Worm (Caenorhabditis elegans) whole organism, mixed stage, embryonic: ENCODE data around the gene Y57G11C.33.
A peak's percentile ranks its signal among the peaks of the same experiment; 100 is the strongest.

Experiments
- M03D4.4 ChIP-seq: sonication (generic microtip); optimal IDR thresholded peaks from 2 replicates; lab custom pipeline; 2017; ENCODE audit warnings: mild to moderate bottlenecking, missing genetic modification characterization, missing compliant biosample characterization
- bed-3 ChIP-seq: fragments of 200-800 bp; sonication (Bioruptor generic); optimal IDR thresholded peaks from 3 replicates; lab custom pipeline; 2018; ENCODE audit warnings: mild to moderate bottlenecking, missing genetic modification characterization, moderate library complexity, missing compliant biosample characterization
- blmp-1 ChIP-seq: fragments of 150-350 bp; optimal IDR thresholded peaks from 2 replicates; lab custom pipeline; 2014; ENCODE audit warnings: missing biosample characterization, missing genetic modification characterization
- ceh-39 ChIP-seq: fragments of 150-350 bp; optimal IDR thresholded peaks from 2 replicates; lab custom pipeline; 2014; ENCODE audit warnings: missing biosample characterization, missing genetic modification characterization
- ceh-43 ChIP-seq: fragments of 200-800 bp; sonication (Bioruptor generic); optimal IDR thresholded peaks from 2 replicates; lab custom pipeline; 2018; ENCODE audit warnings: mild to moderate bottlenecking, missing genetic modification characterization, moderate library complexity, missing compliant biosample characterization
- ceh-83 ChIP-seq: fragments of 200-800 bp; sonication (Bioruptor generic); optimal IDR thresholded peaks from 2 replicates; lab custom pipeline; 2018; ENCODE audit warnings: mild to moderate bottlenecking, missing genetic modification characterization, missing compliant biosample characterization
- ces-1 ChIP-seq: fragments of 150-350 bp; optimal IDR thresholded peaks from 2 replicates; lab custom pipeline; 2014; ENCODE audit warnings: missing biosample characterization, missing genetic modification reagents, missing genetic modification characterization
- elt-1 ChIP-seq: sonication (generic microtip); optimal IDR thresholded peaks from 2 replicates; lab custom pipeline; 2017; ENCODE audit warnings: missing genetic modification characterization, mild to moderate bottlenecking, missing compliant biosample characterization, antibody characterized with exemption, moderate library complexity, borderline replicate concordance; ENCODE audit not compliant: insufficient read depth
- flh-1 ChIP-seq: fragments of 200-800 bp; sonication (Bioruptor generic); optimal IDR thresholded peaks from 2 replicates; lab custom pipeline; 2018; ENCODE audit warnings: mild to moderate bottlenecking, missing genetic modification characterization, moderate library complexity, missing compliant biosample characterization
- hlh-1 ChIP-seq: fragments of 150-350 bp; optimal IDR thresholded peaks from 2 replicates; lab custom pipeline; 2014; ENCODE audit warnings: missing biosample characterization, missing genetic modification reagents, missing genetic modification characterization
- lin-32 ChIP-seq: fragments of 200-800 bp; sonication (Bioruptor generic); optimal IDR thresholded peaks from 2 replicates; lab custom pipeline; 2018; ENCODE audit warnings: mild to moderate bottlenecking, missing genetic modification characterization, missing compliant biosample characterization
- mep-1 ChIP-seq: fragments of 150-350 bp; optimal IDR thresholded peaks from 2 replicates; lab custom pipeline; 2017; ENCODE audit warnings: missing biosample characterization, missing genetic modification reagents, missing genetic modification characterization, inconsistent platforms
- nhr-12 ChIP-seq: fragments of 150-350 bp; optimal IDR thresholded peaks from 2 replicates; lab custom pipeline; 2014; ENCODE audit warnings: missing biosample characterization, missing genetic modification characterization
- nhr-2 ChIP-seq: fragments of 150-350 bp; optimal IDR thresholded peaks from 2 replicates; lab custom pipeline; 2014; ENCODE audit warnings: missing biosample characterization, missing genetic modification characterization
- nhr-237 ChIP-seq: fragments of 150-350 bp; optimal IDR thresholded peaks from 2 replicates; lab custom pipeline; 2014; ENCODE audit warnings: missing biosample characterization, missing genetic modification characterization
- nhr-76 ChIP-seq: sonication (generic microtip); optimal IDR thresholded peaks from 2 replicates; lab custom pipeline; 2017; ENCODE audit warnings: missing biosample characterization, missing genetic modification characterization
- pha-4 ChIP-seq: fragments of 150-350 bp; optimal IDR thresholded peaks from 2 replicates; lab custom pipeline; 2018; ENCODE audit warnings: missing biosample characterization, missing genetic modification reagents, missing genetic modification characterization
- sem-2 ChIP-seq: fragments of 200-800 bp; sonication (Bioruptor generic); optimal IDR thresholded peaks from 2 replicates; lab custom pipeline; 2018; ENCODE audit warnings: mild to moderate bottlenecking, missing genetic modification characterization, missing compliant biosample characterization
- snpc-4 ChIP-seq: fragments of 150-350 bp; optimal IDR thresholded peaks from 2 replicates; lab custom pipeline; 2014; ENCODE audit warnings: missing biosample characterization, missing genetic modification characterization
- sptf-1 ChIP-seq: sonication (generic microtip); optimal IDR thresholded peaks from 2 replicates; lab custom pipeline; 2017; ENCODE audit warnings: mild to moderate bottlenecking, missing genetic modification characterization, moderate library complexity, missing compliant biosample characterization
- tbx-8 ChIP-seq: fragments of 200-800 bp; sonication (Bioruptor generic); optimal IDR thresholded peaks from 2 replicates; lab custom pipeline; 2018; ENCODE audit warnings: mild to moderate bottlenecking, missing genetic modification characterization, moderate library complexity, missing compliant biosample characterization
- unc-39 ChIP-seq: fragments of 150-350 bp; optimal IDR thresholded peaks from 2 replicates; lab custom pipeline; 2014; ENCODE audit warnings: missing biosample characterization, missing genetic modification characterization
- zip-8 ChIP-seq: fragments of 150-350 bp; optimal IDR thresholded peaks from 2 replicates; lab custom pipeline; 2014; ENCODE audit warnings: missing biosample characterization, missing genetic modification characterization
- ztf-11 ChIP-seq: fragments of 150-350 bp; optimal IDR thresholded peaks from 2 replicates; lab custom pipeline; 2014; ENCODE audit warnings: missing biosample characterization, missing genetic modification characterization

The Y57G11C.33 gene

DNA sequence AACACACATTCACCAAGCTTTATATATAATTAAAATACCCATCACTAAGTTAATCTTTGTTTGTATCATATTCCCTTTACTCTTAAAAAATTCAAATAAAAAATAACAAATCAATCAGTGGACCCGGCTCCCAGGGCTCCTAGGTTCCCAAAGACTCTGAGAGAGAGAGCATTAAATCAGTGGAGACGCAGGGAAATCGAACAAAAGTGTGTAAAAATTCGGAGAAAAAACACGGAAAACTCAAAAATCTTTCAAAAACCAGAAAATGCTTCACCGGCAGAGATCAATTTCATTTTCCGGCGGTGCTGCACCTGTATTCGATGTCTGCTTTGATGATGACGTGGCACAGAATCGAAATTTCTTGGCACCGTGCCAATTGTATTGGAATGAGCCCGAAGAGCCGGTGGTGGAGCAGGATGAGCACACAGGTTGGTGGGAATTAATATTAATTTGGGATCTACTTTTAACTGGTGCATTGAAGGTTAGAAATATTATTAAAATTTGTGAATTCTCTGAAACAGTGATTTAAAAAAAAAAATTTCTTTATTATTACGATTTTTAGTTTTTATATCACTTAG is 1.3 kb downstream of the Y57G11C.33 start, which contains the start of gene anoh-2:
Gene anoh-2, plus strand, starts transcription at position 255 of the 578 bp plus-strand sequence.
- TF ChIP-seq ceh-39: no peak
- TF ChIP-seq nhr-2 (tag; lab: Kevin White, UChicago): no peak
- TF ChIP-seq elt-1 (tag; lab: Kevin White, UChicago): no peak

DNA sequence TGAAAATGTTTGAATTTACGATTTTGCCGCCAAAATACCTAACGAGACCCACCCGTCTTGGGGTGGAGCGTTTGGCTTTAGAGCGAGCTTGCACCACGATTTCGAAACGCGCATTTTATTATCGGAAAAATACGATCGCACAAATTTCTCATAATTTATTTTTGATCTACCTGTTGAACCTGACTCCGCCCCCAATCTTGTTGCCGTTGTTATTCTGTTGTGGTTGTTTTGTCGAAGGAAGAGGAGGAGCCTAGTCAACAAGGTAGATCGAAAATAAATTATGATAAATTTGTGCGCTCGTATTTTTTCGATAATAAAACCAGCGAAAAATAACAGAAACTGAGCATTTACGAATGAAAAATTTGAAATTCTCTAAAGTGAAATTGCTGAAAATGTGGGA is 2.0 kb downstream of the Y57G11C.33 start:
- TF ChIP-seq nhr-237 (tag; lab: Kevin White, UChicago): no peak
- no peak for TF ChIP-seq M03D4.4 (tag; lab: Kevin White, UChicago)
- TF ChIP-seq tbx-8 (GFP tag; lab: Kevin White, UChicago): no peak
- TF ChIP-seq unc-39 (tag; lab: Kevin White, UChicago): no peak
- no peak for TF ChIP-seq zip-8 (tag; lab: Kevin White, UChicago)
- TF ChIP-seq sem-2 (GFP tag; lab: Kevin White, UChicago): no peak
- TF ChIP-seq hlh-1 (tag; lab: Kevin White, UChicago): no peak
- no peak for TF ChIP-seq bed-3 (GFP tag; lab: Kevin White, UChicago)
- no peak for TF ChIP-seq nhr-12 (tag; lab: Kevin White, UChicago)
- TF ChIP-seq snpc-4 (tag; lab: Kevin White, UChicago): no peak
- TF ChIP-seq lin-32 (GFP tag; lab: Kevin White, UChicago): no peak
- TF ChIP-seq, all 35 proteins: peak for 0

DNA sequence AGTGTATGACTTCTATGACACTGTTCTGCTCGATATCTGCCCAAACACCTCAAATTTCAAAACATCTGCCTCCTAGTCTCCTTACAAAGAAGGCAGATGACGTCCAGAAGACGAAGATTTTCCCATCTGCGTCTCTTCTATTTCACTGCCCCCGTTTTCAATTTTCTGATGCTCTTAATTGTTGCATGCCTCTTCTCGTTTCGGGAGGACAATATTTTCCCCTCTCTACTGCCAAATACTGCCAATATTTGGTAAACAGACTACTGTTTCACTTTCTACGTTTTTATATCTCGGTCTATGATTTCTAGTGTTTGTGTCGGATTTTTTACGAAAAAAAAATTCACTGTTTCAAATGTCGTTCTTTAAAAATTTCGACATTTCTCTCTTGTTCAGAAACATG is 4.5 kb downstream of the Y57G11C.33 start:
- TF ChIP-seq unc-39 (tag; lab: Kevin White, UChicago): no peak
- TF ChIP-seq ztf-11 (tag; lab: Kevin White, UChicago): no peak
- peak; percentile 61 for TF ChIP-seq ces-1 (GFP tag; lab: Kevin White, UChicago)
- no peak for TF ChIP-seq lin-32 (GFP tag; lab: Kevin White, UChicago)
- no peak for TF ChIP-seq nhr-12 (tag; lab: Kevin White, UChicago)
- TF ChIP-seq nhr-237 (tag; lab: Kevin White, UChicago): no peak
- no peak for TF ChIP-seq sem-2 (GFP tag; lab: Kevin White, UChicago)

DNA sequence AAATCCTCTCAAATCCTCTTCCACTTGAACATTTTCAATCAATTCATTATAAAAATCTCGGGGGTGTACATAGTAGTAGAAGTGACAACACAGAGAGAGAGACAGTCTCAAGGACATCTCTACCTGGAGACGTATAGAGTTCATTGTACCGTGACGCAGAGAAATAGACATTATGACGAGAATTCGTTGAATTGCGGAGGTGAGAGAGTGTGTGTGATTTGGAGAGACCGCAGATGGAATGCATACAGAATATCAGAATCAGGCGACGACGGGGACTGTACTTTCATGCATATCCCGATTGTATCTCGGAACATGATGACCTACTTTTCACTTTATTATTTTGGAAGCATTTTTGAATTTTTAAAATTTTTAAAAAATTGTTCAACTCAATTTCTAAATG is 18.9 kb downstream of the Y57G11C.33 start:
- TF ChIP-seq elt-1 (tag; lab: Kevin White, UChicago) (peak; percentile 32), snpc-4 (tag; lab: Kevin White, UChicago) (no peak)

DNA sequence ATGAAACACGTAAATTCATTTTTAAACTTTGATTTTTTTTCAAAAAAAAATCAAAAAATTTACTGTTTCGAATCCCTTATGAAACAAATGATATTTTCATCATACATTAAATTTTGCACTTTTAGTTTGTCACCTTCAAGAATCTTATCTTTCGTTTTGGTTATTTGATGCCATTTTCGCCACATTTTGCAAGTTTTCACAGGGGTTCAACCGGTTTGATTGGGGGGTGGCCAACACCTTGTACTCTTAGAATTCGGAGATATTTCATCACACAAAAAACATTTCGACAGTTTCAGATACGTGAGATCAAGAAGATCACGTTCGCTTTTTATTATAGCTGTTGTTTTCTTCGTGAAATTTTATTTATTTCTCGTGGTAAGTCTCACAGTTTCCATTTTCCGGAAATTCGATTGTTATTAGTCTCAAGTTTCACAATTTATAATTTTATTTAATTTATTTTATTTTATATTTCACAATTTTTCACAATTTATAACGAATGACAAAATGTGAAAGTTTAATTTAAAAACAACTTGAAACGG is 20.3 kb downstream of the Y57G11C.33 start, which contains the start of gene Y57G11C.31:
Gene Y57G11C.31, plus strand, starts transcription at position 276 of the 539 bp plus-strand sequence.
- TF ChIP-seq flh-1 (GFP tag; lab: Kevin White, UChicago) (no peak), bed-3 (GFP tag; lab: Kevin White, UChicago) (no peak), blmp-1 (tag; lab: Kevin White, UChicago) (no peak), unc-39 (tag; lab: Kevin White, UChicago) (no peak), ces-1 (GFP tag; lab: Kevin White, UChicago) (no peak), pha-4 (tag; lab: Kevin White, UChicago) (no peak), ceh-83 (GFP tag; lab: Kevin White, UChicago) (no peak), elt-1 (tag; lab: Kevin White, UChicago) (no peak)

DNA sequence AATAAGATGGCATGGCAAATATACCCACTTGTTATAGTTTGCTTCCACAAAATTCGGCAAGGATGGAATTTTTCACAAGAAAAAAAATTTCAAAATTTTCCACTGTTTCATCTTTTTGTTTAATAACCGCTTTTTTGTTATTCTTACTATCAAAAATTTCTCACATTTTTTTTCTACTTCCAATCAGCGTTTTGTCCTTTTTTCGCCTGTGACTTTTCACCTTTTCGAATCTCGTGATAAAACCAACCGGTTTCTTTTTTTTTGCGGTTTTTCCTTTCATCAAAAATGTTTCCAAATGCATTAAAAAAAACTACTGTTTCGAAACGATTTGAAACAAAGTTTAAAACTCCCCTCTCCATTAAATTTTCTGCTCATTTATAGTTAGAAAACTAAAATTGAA is 22.2 kb downstream of the Y57G11C.33 start:
- TF ChIP-seq hlh-1 (tag; lab: Kevin White, UChicago) (no peak), sptf-1 (tag; lab: Kevin White, UChicago) (no peak), blmp-1 (tag; lab: Kevin White, UChicago) (no peak), elt-1 (tag; lab: Kevin White, UChicago) (no peak), tbx-8 (GFP tag; lab: Kevin White, UChicago) (no peak), ceh-83 (GFP tag; lab: Kevin White, UChicago) (no peak), nhr-12 (tag; lab: Kevin White, UChicago) (no peak), ztf-11 (tag; lab: Kevin White, UChicago) (no peak), nhr-76 (no peak), M03D4.4 (tag; lab: Kevin White, UChicago) (no peak), lin-32 (GFP tag; lab: Kevin White, UChicago) (no peak), ceh-43 (GFP tag; lab: Kevin White, UChicago) (no peak), ces-1 (GFP tag; lab: Kevin White, UChicago) (no peak), sem-2 (GFP tag; lab: Kevin White, UChicago) (no peak), mep-1 (tag; lab: Kevin White, UChicago) (no peak)
